Worm (Caenorhabditis elegans): Measurements from ENCODE around the gene sft-4.

DNA sequence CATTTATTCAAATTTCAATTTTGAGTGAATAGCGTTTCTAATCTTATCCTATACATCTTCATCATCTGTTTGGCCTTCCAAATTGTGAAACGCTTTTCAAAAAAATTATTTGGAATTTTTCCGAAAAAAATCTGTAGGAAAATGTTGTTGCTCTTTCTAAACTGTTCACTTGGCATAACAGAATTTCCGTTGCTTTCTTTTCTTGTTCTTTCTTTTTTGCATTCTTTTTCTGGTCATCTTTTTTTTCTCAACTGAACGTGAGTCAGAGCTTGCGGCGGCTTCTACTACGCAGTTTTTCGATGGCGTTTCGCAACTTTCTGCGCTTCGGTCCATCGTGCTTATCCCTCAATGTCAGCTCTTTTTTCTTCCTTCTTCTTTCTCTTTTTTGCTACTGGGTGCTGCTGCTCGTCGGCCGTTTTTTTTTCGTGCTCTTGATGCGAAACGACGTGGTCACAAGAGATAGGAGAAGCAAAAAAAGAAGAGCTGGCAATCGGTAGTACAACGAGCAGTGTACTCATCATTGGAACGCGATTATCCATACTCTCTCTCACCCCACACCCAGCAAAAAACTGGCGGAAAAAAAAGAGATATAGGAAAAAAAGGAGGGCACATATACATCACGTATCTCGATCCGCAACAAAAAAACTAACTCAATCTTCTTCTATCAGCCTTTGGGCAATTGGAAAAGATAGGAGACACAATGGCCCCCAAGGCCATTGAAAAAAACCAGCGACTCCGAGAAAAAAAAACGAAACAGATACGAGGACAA is 39.4 kb upstream of the sft-4 start:
- TF ChIP-seq ceh-36 (tag; optimal IDR thresholded peaks at IDR 0.05) (no peak), aly-1 (tag; optimal IDR thresholded peaks at IDR 0.05) (no peak)
